Fruit fly (Drosophila melanogaster) whole organism: Measurements from ENCODE around the gene CG44044.

Experiments used
- CG8478 ChIP-seq: fragments of >200 bp; optimal IDR thresholded peaks from 2 replicates; lab custom pipeline; 2018; ENCODE audit warnings: inconsistent platforms
- Dll ChIP-seq: fragments of >200 bp; optimal IDR thresholded peaks from 2 replicates; lab custom pipeline; 2017
- EcR ChIP-seq, 2 experiments: fragments of >200 bp; optimal IDR thresholded peaks; 2 replicates each; lab custom pipeline; 2017; ENCODE audit warnings: missing biosample characterization in 2 of 2, missing genetic modification characterization in 2 of 2, missing genetic modification reagents in 2 of 2
- pan ChIP-seq: fragments of >200 bp; optimal IDR thresholded peaks from 2 replicates; lab custom pipeline; 2017
- psq ChIP-seq: fragments of >200 bp; optimal IDR thresholded peaks from 2 replicates; lab custom pipeline; 2017
- usp ChIP-seq: fragments of >200 bp; optimal IDR thresholded peaks from 2 replicates; lab custom pipeline; 2017; ENCODE audit warnings: missing biosample characterization, missing genetic modification characterization, mixed read lengths

Gene CG44044

DNA sequence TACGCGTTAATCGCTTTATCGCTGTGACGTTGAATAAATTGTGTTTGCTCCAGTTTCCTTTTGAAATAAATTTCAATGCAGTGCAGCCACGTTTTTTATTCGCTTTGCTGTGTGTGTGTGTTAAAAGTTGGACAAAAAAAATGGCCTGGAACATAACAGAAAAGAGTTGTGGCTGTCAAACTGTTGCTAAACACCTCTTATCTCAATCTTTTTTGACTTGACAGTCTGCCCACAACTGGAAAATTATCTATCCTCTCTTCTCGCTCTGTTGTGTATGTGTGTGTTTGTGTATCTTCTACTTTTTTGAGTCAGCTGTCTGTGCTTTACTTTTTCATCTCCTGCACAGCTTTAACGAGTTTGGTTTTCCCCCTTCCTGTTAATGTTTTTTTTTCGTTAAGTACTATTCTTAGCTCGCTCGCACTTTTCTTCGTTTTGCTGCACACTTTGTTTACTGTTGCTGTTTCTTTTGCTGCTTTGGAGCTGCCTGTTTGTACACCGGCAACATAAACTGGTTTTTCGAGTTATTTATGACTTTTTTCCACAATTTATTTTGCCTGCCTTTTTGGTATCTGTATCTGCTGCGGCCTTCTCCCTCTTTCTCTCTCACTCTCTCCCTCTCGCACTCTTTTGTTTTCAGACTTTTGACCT is 40.5 kb upstream of the CG44044 start:
- TF ChIP-seq CG8478 (lab: Kevin White, UChicago) (no peak), usp (GFP tag; lab: Kevin White, UChicago) (no peak), pan (no peak), EcR (GFP tag; optimal IDR thresholded peaks at IDR 0.05; lab: Kevin White, UChicago) (no peak), Dll (no peak), psq (lab: Kevin White, UChicago) (no peak)

DNA sequence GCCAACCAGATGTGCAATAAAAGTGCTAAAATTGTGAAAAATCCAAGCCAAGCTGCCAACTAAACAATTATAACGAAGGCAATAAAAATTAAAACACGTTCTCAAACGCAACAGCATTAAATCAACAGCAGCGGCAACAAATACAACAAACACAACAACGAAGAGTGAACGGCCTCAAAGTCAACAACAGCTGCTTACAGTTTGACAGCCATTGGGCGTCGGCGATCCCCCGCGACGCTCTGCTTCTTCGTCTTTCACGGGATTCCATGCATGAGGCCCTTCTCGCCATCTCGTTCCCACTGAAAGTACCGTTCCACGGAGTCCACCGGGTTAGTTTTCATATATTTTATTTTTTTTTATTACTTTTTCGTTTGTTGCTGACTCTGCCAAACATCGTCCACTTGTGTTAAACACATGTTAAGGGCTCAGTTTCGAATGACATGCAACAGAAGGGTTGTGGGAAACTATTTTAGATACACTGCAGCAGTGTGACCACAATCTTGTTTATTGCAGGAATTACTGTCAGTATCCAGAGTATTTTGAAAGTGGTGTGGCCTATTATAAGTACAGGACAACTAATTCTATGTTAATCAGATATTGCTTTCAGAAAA is 39.5 kb upstream of the CG44044 start:
- TF ChIP-seq EcR (GFP tag; optimal IDR thresholded peaks at IDR 0.05; lab: Kevin White, UChicago) (peak; percentile 22 to 80), CG8478 (lab: Kevin White, UChicago) (no peak), Dll (no peak)

DNA sequence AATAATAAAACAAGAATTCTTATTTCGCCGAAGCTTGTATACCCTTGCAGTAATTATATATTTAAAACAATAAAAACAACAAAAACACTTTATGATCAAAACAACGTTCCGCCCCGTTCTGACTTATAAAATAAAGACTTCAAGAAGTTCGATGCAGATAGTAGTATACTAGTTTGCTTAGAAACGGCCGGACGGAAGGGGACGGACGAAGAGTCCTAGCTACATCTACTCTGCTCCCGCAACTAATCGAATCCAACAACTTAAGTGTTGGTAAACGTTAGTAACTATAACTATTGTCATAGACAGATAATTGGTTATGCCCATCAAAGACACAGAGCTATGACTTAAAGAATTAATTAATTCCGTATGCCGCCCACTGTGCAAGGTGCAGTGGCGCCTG is 37.2 kb upstream of the CG44044 start:
- TF ChIP-seq pan (no peak), CG8478 (lab: Kevin White, UChicago) (no peak), Dll (no peak), psq (lab: Kevin White, UChicago) (no peak), usp (GFP tag; lab: Kevin White, UChicago) (no peak), EcR (GFP tag; optimal IDR thresholded peaks at IDR 0.05; lab: Kevin White, UChicago) (no peak)

DNA sequence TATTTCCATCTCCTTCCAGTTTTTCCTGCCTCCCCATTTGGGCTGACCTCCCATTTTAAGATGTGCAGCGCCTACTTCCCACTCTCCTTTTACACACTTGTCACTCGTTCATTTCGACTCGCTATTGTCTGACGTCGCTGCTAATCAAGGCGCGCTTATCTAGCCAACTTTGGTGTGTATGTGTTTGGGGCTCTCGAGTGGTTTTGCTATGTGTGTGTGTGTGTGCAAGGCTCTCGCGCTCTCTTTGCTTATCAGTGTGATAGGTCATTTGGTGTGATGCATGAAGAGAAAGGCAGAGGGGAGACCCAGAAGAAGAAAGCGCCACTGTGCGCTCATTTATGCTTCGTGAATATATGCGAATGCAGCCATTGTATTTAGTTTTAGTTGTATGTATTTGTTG is 36.7 kb upstream of the CG44044 start:
- TF ChIP-seq Dll (no peak), CG8478 (lab: Kevin White, UChicago) (no peak), psq (lab: Kevin White, UChicago) (no peak), usp (GFP tag; lab: Kevin White, UChicago) (no peak), pan (no peak), EcR (GFP tag; optimal IDR thresholded peaks at IDR 0.05; lab: Kevin White, UChicago) (no peak)

DNA sequence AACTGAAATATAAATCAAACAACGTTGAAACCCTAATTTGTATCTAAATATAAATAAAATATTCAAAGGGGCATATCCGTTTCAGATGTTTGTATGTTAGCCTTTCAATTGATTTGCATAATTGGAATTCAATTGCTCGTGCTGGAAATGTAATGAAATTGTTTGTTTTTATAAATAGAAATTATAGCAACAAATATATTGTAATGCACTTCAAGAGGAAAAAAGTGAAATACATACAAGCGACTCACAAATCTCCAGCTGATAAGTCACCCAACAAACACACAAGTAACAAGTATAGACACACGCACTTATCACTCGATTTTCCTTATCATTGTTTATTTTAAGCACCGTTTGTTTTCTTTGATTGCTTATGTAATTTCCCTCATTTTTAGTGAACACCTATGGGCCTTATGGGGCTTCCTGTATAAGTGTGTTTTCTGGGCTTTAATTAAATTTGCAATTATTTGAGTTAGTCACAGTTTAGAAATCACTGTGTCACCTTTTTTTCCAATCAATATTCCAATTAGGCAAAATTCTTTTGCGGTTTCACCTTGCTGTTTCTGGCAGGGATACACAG is 35.9 kb upstream of the CG44044 start:
- no peak for TF ChIP-seq EcR (GFP tag; optimal IDR thresholded peaks at IDR 0.05; lab: Kevin White, UChicago)
- no peak for TF ChIP-seq usp (GFP tag; lab: Kevin White, UChicago)
- no peak for TF ChIP-seq pan
- no peak for TF ChIP-seq psq (lab: Kevin White, UChicago)
- TF ChIP-seq Dll: no peak
- TF ChIP-seq CG8478 (lab: Kevin White, UChicago): no peak

DNA sequence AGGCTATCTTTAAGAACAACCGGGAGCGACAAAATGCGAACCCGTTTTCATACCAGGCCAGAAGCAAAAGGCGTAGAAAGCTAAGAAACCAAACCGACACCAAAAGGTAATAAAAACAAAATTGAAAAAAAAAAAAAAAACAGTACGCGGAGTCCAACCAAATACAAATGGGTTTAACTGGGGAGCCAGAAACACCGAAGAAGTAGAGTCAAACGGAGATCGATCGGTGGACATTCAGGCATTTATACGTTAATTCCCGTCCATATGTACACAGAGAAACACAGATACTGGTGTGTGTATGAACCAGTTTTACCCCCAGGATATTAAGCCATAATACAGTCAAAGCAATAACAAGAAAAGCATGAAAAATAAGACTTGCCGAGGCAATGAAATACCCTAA is 34.5 kb upstream of the CG44044 start:
- TF ChIP-seq Dll (no peak), pan (no peak), EcR (GFP tag; optimal IDR thresholded peaks at IDR 0.05; lab: Kevin White, UChicago) (no peak), usp (GFP tag; lab: Kevin White, UChicago) (no peak), CG8478 (lab: Kevin White, UChicago) (no peak), psq (lab: Kevin White, UChicago) (no peak)

DNA sequence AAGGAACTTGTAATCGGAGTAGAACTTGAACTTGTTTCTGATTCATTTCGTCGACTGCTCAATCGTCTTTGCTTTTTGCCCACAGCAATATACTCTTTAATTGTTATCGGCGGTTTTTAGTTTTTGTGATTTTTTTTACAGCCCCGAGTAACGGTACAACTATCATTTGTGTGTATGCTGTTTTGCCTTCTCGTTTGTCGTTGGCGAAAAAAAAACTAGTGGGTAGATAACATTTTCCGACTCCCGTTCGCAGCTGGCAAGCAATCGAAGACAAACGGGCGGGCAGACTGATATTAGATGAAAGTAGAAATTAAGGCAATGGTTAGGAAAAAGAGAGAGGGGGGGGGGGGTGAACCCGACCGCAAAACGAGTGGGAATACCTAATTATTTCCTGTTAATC is 33.8 kb upstream of the CG44044 start:
- TF ChIP-seq pan (no peak), CG8478 (lab: Kevin White, UChicago) (no peak), psq (lab: Kevin White, UChicago) (no peak)

DNA sequence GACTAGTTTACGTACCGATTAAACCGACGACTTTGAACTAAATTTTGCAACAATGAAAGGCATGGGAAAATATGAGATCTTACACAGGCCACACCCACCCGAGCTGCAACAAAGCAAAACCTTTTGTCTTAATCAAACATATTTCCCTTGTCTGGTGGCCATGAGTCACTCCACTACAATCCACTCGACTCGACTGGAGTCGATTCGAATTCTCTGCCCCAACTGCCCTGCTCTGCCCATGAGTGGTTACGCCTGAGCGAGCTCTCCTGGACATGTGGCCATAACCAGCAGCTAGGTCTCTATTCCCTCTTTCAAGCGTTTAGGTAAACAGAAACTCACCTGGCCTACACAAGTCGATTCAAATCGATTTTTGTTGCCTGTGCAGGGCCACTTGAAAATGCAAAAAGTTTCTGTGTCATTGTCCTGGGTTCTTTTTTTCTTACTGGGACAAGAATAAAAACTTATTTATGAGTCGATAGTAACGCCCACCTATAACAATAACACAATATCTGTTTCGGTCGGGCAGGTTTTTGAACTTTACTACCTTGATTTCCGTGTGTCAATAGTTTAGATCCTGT is 32.8 kb upstream of the CG44044 start:
- TF ChIP-seq pan: no peak
- no peak for TF ChIP-seq Dll
- no peak for TF ChIP-seq CG8478 (lab: Kevin White, UChicago)
- no peak for TF ChIP-seq usp (GFP tag; lab: Kevin White, UChicago)
- TF ChIP-seq psq (lab: Kevin White, UChicago): no peak
- TF ChIP-seq EcR (GFP tag; optimal IDR thresholded peaks at IDR 0.05; lab: Kevin White, UChicago): no peak

DNA sequence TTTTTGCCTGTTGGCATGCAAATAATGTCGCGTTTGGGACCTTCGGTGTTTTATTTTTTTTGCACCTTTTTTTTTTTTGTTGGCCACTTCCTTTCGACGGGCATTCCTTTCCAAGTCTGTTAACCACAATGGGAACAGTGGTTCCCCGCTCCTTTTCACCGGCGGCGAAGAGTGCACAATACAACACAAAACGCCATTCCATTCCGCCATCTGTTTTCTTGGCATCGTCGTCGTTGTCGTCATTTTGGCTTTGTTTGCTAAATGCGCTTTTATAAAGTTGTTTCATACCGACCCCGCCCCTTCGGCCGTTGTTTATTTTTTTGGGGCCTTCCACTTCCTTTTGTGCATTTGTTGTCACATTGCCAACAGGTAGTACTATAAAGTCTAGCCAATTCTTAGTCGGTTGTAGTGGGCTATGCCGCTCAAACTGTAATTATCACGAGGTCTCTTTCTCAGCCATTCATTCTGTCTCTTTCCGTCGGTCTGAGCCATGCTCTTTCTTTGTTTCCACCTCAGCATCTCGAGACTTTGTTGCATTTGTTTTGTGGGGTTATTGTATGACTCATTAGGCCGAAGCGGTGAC is 31.3 kb upstream of the CG44044 start:
- no peak for TF ChIP-seq usp (GFP tag; lab: Kevin White, UChicago)
- TF ChIP-seq EcR (GFP tag; optimal IDR thresholded peaks at IDR 0.05; lab: Kevin White, UChicago): peak in 1 of 2 experiments; percentile 36

DNA sequence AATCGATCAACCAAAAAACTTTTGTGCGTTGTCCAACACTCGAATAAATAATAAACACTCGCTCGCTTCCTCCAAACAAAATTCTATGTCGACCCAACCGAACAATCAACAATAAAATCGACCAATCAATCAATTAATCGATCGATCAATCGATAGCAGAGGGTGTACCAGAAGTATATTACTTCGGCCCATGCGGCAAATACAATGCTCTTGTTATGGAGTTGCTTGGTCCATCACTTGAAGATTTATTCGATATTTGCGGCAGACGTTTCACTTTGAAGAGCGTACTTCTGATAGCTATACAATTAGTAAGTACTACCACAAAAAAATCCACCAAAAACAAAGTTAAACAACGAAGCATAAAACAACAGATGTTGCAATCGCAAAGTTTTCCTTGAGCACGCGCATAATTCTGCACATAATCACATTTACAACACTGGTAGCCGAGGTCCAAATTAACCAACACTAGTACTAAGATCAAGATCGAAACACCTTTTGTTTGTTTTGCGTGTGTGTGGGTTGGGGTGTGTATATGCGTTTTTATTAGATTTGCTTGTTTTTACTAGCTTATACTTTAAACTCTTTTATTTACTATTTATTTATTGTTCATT is 26.0 kb upstream of the CG44044 start:
- TF ChIP-seq pan (no peak), Dll (no peak), CG8478 (lab: Kevin White, UChicago) (no peak), EcR (GFP tag; optimal IDR thresholded peaks at IDR 0.05; lab: Kevin White, UChicago) (no peak), psq (lab: Kevin White, UChicago) (no peak)

DNA sequence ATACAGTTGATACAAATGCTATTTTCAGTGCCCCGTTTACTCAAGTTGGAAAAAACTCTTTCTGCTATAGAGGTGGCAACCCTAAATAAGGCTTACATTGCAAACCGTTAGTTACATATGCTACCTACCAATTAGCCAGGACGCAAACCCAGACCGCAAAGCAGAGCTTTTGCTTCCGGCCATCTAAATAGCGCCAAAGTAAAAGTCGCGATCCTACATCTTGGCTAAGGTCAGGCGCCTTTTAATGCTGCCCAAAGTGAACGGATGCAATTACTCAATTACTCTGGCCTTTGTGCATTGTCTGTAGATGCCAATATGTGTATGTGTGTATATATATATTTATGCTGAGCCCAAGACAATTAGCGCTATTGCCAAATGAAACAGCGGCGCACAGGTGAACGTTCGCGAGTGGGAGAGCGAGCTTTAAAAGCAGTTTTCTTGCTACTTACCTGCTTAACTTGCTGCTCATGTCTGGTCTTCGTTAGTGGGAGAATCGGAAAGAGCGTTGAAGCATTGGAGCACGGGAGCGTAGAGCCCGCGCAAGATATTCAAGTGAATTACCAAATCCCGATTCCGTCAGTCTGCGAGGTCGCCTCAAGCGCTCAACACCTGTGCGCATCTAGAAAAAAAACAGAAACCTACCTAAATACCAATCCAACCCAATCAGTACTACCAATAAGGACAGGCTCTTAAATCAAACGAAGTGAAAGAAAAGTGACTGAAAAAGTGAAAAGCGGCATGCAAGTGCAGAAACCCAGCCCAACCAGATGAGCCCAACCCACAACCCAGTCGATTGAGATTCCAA is 16.3 kb upstream of the CG44044 start, which contains the start of gene Zip89B:
Zip89B (plus strand) TSS at position 574 of the 805 bp plus-strand sequence.
- TF ChIP-seq EcR (GFP tag; optimal IDR thresholded peaks at IDR 0.05; lab: Kevin White, UChicago): peak in 1 of 2 experiments; percentile 59
- TF ChIP-seq usp (GFP tag; lab: Kevin White, UChicago): no peak
